Worm (Caenorhabditis elegans) whole organism, young adult: ENCODE results near the gene F38A5.8.

Source experiments
- chd-7 ChIP-seq: sonication (generic microtip); optimal IDR thresholded peaks from 2 replicates; lab custom pipeline; 2016; ENCODE audit warnings: mild to moderate bottlenecking, missing genetic modification characterization, moderate library complexity, missing compliant biosample characterization
- ets-4 ChIP-seq: fragments of 200-800 bp; sonication (Bioruptor generic); optimal IDR thresholded peaks from 2 replicates; lab custom pipeline; 2018; ENCODE audit warnings: mild to moderate bottlenecking, missing genetic modification characterization, missing compliant biosample characterization
- hlh-26 ChIP-seq: fragments of 200-800 bp; sonication (Bioruptor generic); conservative IDR thresholded peaks from 2 replicates; pipeline ENCODE4 v1.3.6; 2022; ENCODE audit warnings: missing genetic modification reagents, missing genetic modification characterization, missing compliant biosample characterization
- snpc-1.3 ChIP-seq: sonication (generic microtip); optimal IDR thresholded peaks from 2 replicates; lab custom pipeline; 2017; ENCODE audit warnings: missing genetic modification characterization, mild to moderate bottlenecking, missing compliant biosample characterization, antibody characterized with exemption, moderate library complexity, missing genotype, missing genetic modification reagents; ENCODE audit not compliant: insufficient read depth
- unc-62 ChIP-seq: fragments of 150-350 bp; optimal IDR thresholded peaks from 2 replicates; lab custom pipeline; 2014; ENCODE audit warnings: missing biosample characterization, missing genetic modification reagents, missing genetic modification characterization

- TF ChIP-seq ets-4 (GFP tag; lab: Kevin White, UChicago) (no peak), unc-62 (GFP tag; lab: Kevin White, UChicago) (no peak), snpc-1.3 (no peak), chd-7 (tag; lab: Kevin White, UChicago) (no peak), hlh-26 (GFP tag; lab: Robert Waterston, UW) (no peak)
These were observed 16.9 kb upstream of the F38A5.8 start, which contains the start of gene odr-8 for ce11 chrIV:6582604-6583003.
